Worm (Caenorhabditis elegans): Measurements from ENCODE around the gene fat-3.
"Not testable (repeated sequence)": the region's sequence is repeated elsewhere in the genome, so short reads cannot be mapped to it uniquely, and the experiment has no call there.

The fat-3 gene

DNA sequence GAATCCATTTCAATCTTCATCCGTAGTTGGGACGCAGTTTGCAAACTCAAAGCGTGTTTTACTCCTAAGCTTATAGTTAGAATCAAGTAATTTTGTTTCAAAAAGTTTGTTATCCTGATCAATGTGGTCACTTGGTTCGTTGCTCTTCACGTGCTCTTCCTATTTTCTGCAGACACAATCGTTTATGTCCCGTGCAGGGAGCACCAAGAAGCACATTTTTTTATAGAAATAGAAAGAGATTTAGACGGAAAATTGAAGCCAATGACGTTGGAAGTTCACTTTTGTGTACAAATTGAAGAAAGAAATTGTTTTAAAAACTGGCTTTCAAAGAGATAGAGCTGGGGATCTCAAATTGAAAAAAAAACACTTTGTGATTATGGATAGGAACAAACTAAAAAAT, 41.1 kb upstream of the fat-3 start:
- peak; percentile 4 for TF ChIP-seq fkh-8 (tag; optimal IDR thresholded peaks at IDR 0.05)
- peak; percentile 15 for TF ChIP-seq dsc-1 (tag; optimal IDR thresholded peaks at IDR 0.05)
- TF ChIP-seq nhr-71 (tag; optimal IDR thresholded peaks at IDR 0.05), result peak; percentile 55
- TF ChIP-seq mep-1 (tag; optimal IDR thresholded peaks at IDR 0.05), result no peak
- TF ChIP-seq rnt-1 (tag; optimal IDR thresholded peaks at IDR 0.05), result peak; percentile 29
- TF ChIP-seq ces-1 (GFP tag; optimal IDR thresholded peaks at IDR 0.05), result no peak
- no peak for TF ChIP-seq ztf-11 (tag; optimal IDR thresholded peaks at IDR 0.05)
- TF ChIP-seq nhr-20 (tag; optimal IDR thresholded peaks at IDR 0.05), result peak; percentile 28
- TF ChIP-seq ceh-90 (tag; optimal IDR thresholded peaks at IDR 0.05), result no peak
- TF ChIP-seq nhr-19 (GFP tag; conservative IDR thresholded peaks at IDR 0.05), result peak; percentile 35; the same call in 1 of the 2 replicates
- peak; percentile 59 for TF ChIP-seq lin-14 (GFP tag; optimal IDR thresholded peaks at IDR 0.05)
- no peak for TF ChIP-seq sox-4 (tag; optimal IDR thresholded peaks at IDR 0.05)
- TF ChIP-seq vab-15 (tag; optimal IDR thresholded peaks at IDR 0.05), result no peak
- TF ChIP-seq ceh-63 (GFP tag; optimal IDR thresholded peaks at IDR 0.05), result no peak

DNA sequence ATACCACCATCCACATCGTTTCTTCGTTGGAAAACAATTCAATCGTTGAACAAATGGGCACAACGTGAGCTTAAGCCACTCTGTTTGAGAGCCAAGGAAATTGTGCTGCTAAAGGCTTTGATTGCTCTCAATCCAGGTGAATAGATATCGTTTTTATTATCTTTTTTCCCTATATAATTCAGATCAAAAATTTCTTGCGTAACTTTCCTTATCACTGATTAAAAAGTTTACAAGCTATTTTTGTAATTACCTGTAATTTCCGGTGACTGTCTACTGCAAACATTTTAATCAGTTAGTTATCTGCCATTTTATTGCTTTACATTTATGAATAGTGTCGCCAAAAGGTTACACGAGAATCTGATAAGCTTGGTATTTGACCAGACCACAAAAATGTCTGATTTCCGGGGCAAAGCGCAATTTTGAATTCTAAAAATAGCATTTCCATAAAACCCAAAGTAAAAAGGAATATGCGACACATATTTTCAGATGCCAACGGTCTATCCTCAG, 40.1 kb upstream of the fat-3 start:
- peak; percentile 81 for TF ChIP-seq elt-2 (tag; optimal IDR thresholded peaks at IDR 0.05)
- no peak for TF ChIP-seq efl-1 (optimal IDR thresholded peaks at IDR 0.05)
- peak in 1 of 2 experiments; percentile 90 for TF ChIP-seq efl-1 (GFP tag; optimal IDR thresholded peaks at IDR 0.05 in 1 of 2)
- TF ChIP-seq egl-13 (tag; optimal IDR thresholded peaks at IDR 0.05), result no peak
- TF ChIP-seq F16B12.6 (tag; optimal IDR thresholded peaks at IDR 0.05), result no peak
- peak; percentile 87 for TF ChIP-seq tlp-1 (tag; optimal IDR thresholded peaks at IDR 0.05)
- TF ChIP-seq lin-35 (GFP tag; optimal IDR thresholded peaks at IDR 0.05), result no peak
- TF ChIP-seq alr-1 (tag; optimal IDR thresholded peaks at IDR 0.05; ENCODE audit: borderline replicate concordance), result no peak

- TF ChIP-seq ceh-8 (GFP tag; optimal IDR thresholded peaks at IDR 0.05), result no peak
- TF ChIP-seq elt-2 (tag; optimal IDR thresholded peaks at IDR 0.05), result no peak
- no peak for TF ChIP-seq fos-1 (tag; optimal IDR thresholded peaks at IDR 0.05)
- no peak for TF ChIP-seq blmp-1 (tag; optimal IDR thresholded peaks at IDR 0.05)
- no peak for TF ChIP-seq C16A3.4 (tag; optimal IDR thresholded peaks at IDR 0.05)
- no peak for TF ChIP-seq tbx-2 (tag; optimal IDR thresholded peaks at IDR 0.05)
- TF ChIP-seq mep-1 (tag; optimal IDR thresholded peaks at IDR 0.05), result no peak
- no peak for TF ChIP-seq ama-1 (optimal IDR thresholded peaks at IDR 0.05)
- no peak for TF ChIP-seq nhr-71 (tag; optimal IDR thresholded peaks at IDR 0.05)
- no peak for TF ChIP-seq lir-3 (tag; optimal IDR thresholded peaks at IDR 0.05; ENCODE audit: poor library complexity)
- no peak for TF ChIP-seq nhr-90 (tag; optimal IDR thresholded peaks at IDR 0.05; ENCODE audit: poor library complexity)
- no peak for TF ChIP-seq hpl-2 (GFP tag; optimal IDR thresholded peaks at IDR 0.05)
- no peak for TF ChIP-seq ets-5 (GFP tag; IDR thresholded peaks at IDR 0.05)
- no peak for TF ChIP-seq snpc-4 (tag; optimal IDR thresholded peaks at IDR 0.05)
- TF ChIP-seq fkh-8 (tag; optimal IDR thresholded peaks at IDR 0.05), result no peak
- TF ChIP-seq egl-27 (tag; optimal IDR thresholded peaks at IDR 0.05), result no peak
These were observed 36.6 kb upstream of the fat-3 start, which contains the start of gene ssp-36 for ce11 chrIV:9766250-9766649. ssp-36 (minus strand) TSS chrIV:9766350.

- TF ChIP-seq nhr-28 (tag; optimal IDR thresholded peaks at IDR 0.05); nhr-85 (tag); C04F5.9 (tag; optimal IDR thresholded peaks at IDR 0.05): not testable (repeated sequence)
These were observed 35.8 kb upstream of the fat-3 start, which contains the start of gene msp-79 for ce11 chrIV:9767054-9767453. msp-79 (minus strand) TSS chrIV:9767154.
